Worm (Caenorhabditis elegans) whole organism, late embryonic: ENCODE measurements around the gene R52.5.
"Not testable (repeated sequence)": the region's sequence is repeated elsewhere in the genome, so short reads cannot be mapped to it uniquely, and the experiment has no call there.

Experiments used
- C08G9.2 ChIP-seq: sonication (generic microtip); optimal IDR thresholded peaks from 2 replicates; lab custom pipeline; 2016; ENCODE audit warnings: mild to moderate bottlenecking, missing genetic modification characterization, moderate library complexity, missing compliant biosample characterization
- C38D4.7 ChIP-seq: fragments of 200-800 bp; sonication (Bioruptor generic); optimal IDR thresholded peaks from 2 replicates; lab custom pipeline; 2018; ENCODE audit warnings: mild to moderate bottlenecking, missing genetic modification characterization, moderate library complexity, missing compliant biosample characterization
- F13H6.1 ChIP-seq: sonication (generic microtip); optimal IDR thresholded peaks from 2 replicates; lab custom pipeline; 2016; ENCODE audit warnings: missing genetic modification characterization, missing compliant biosample characterization
- K09A11.1 ChIP-seq: sonication (generic microtip); optimal IDR thresholded peaks from 2 replicates; lab custom pipeline; 2017; ENCODE audit warnings: antibody characterized with exemption, mild to moderate bottlenecking, missing genetic modification characterization, missing compliant biosample characterization; ENCODE audit not compliant: insufficient read depth
- ahr-1 ChIP-seq: sonication (generic microtip); optimal IDR thresholded peaks from 2 replicates; lab custom pipeline; 2016; ENCODE audit warnings: missing genetic modification characterization, missing compliant biosample characterization
- ceh-19 ChIP-seq: fragments of 200-800 bp; sonication (Bioruptor generic); optimal IDR thresholded peaks from 2 replicates; lab custom pipeline; 2018; ENCODE audit warnings: mild to moderate bottlenecking, missing genetic modification characterization, missing compliant biosample characterization
- ceh-22 ChIP-seq: sonication (generic microtip); optimal IDR thresholded peaks from 2 replicates; lab custom pipeline; 2017; ENCODE audit warnings: missing biosample characterization, missing genetic modification characterization
- ceh-24 ChIP-seq: sonication (generic microtip); optimal IDR thresholded peaks from 2 replicates; lab custom pipeline; 2016; ENCODE audit warnings: mild to moderate bottlenecking, missing genetic modification characterization, missing compliant biosample characterization
- ceh-34 ChIP-seq: sonication (generic microtip); optimal IDR thresholded peaks from 2 replicates; lab custom pipeline; 2016; ENCODE audit warnings: mild to moderate bottlenecking, missing genetic modification characterization, missing compliant biosample characterization
- ceh-48 ChIP-seq: sonication (generic microtip); optimal IDR thresholded peaks from 2 replicates; lab custom pipeline; 2016; ENCODE audit warnings: missing genetic modification characterization, inconsistent platforms, missing compliant biosample characterization
- elt-2 ChIP-seq: sonication (generic microtip); optimal IDR thresholded peaks from 2 replicates; lab custom pipeline; 2016; ENCODE audit warnings: missing genetic modification reagents, missing genetic modification characterization, missing compliant biosample characterization
- elt-4 ChIP-seq: sonication (generic microtip); optimal IDR thresholded peaks from 2 replicates; lab custom pipeline; 2016; ENCODE audit warnings: missing genetic modification characterization, missing compliant biosample characterization
- eyg-1 ChIP-seq: sonication (generic microtip); optimal IDR thresholded peaks from 2 replicates; lab custom pipeline; 2016; ENCODE audit warnings: missing genotype, missing genetic modification characterization, missing compliant biosample characterization
- fax-1 ChIP-seq: sonication (generic microtip); optimal IDR thresholded peaks from 2 replicates; lab custom pipeline; 2016; ENCODE audit warnings: missing genotype, missing genetic modification characterization, missing compliant biosample characterization
- fkh-10 ChIP-seq: fragments of 150-350 bp; optimal IDR thresholded peaks from 2 replicates; lab custom pipeline; 2014; ENCODE audit warnings: missing biosample characterization, missing genetic modification reagents, missing genetic modification characterization
- fkh-6 ChIP-seq: sonication (generic microtip); optimal IDR thresholded peaks from 2 replicates; lab custom pipeline; 2016; ENCODE audit warnings: missing genetic modification characterization, missing compliant biosample characterization
- gmeb-2 ChIP-seq: sonication (generic microtip); optimal IDR thresholded peaks from 2 replicates; lab custom pipeline; 2016; ENCODE audit warnings: missing genetic modification characterization, inconsistent platforms, missing compliant biosample characterization
- hlh-13 ChIP-seq: fragments of 200-800 bp; sonication (Bioruptor generic); optimal IDR thresholded peaks from 2 replicates; lab custom pipeline; 2018; ENCODE audit warnings: mild to moderate bottlenecking, missing genetic modification characterization, missing compliant biosample characterization
- hlh-8 ChIP-seq: sonication (generic microtip); optimal IDR thresholded peaks from 2 replicates; lab custom pipeline; 2016; ENCODE audit warnings: missing genotype, missing genetic modification characterization, missing compliant biosample characterization
- lim-6 ChIP-seq: sonication (generic microtip); optimal IDR thresholded peaks from 2 replicates; lab custom pipeline; 2016; ENCODE audit warnings: missing genetic modification characterization, missing compliant biosample characterization
- madf-2 ChIP-seq: sonication (generic microtip); optimal IDR thresholded peaks from 2 replicates; lab custom pipeline; 2017; ENCODE audit warnings: missing genetic modification characterization, missing compliant biosample characterization
- nfya-1 ChIP-seq: sonication (generic microtip); optimal IDR thresholded peaks from 2 replicates; lab custom pipeline; 2017; ENCODE audit warnings: missing genetic modification characterization, mild to moderate bottlenecking, missing compliant biosample characterization, antibody characterized with exemption, moderate library complexity
- nhr-232 ChIP-seq: sonication (generic microtip); optimal IDR thresholded peaks from 2 replicates; lab custom pipeline; 2016; ENCODE audit warnings: missing genetic modification characterization, missing compliant biosample characterization
- odd-2 ChIP-seq: sonication (generic microtip); optimal IDR thresholded peaks from 2 replicates; lab custom pipeline; 2017; ENCODE audit warnings: antibody characterized with exemption, mild to moderate bottlenecking, missing genetic modification characterization, missing compliant biosample characterization
- pax-1 ChIP-seq: fragments of 150-350 bp; optimal IDR thresholded peaks from 2 replicates; lab custom pipeline; 2014; ENCODE audit warnings: missing biosample characterization, missing genetic modification characterization
- pha-2 ChIP-seq: sonication (generic microtip); optimal IDR thresholded peaks from 2 replicates; lab custom pipeline; 2017; ENCODE audit warnings: mild to moderate bottlenecking, missing genetic modification characterization, missing compliant biosample characterization
- pha-4 ChIP-seq: fragments of 150-350 bp; optimal IDR thresholded peaks from 2 replicates; lab custom pipeline; 2018; ENCODE audit warnings: missing biosample characterization, missing genetic modification reagents, missing genetic modification characterization
- rnt-1 ChIP-seq: sonication (generic microtip); optimal IDR thresholded peaks from 2 replicates; lab custom pipeline; 2016; ENCODE audit warnings: missing genetic modification characterization, missing compliant biosample characterization
- sdc-2 ChIP-seq: sonication (generic microtip); optimal IDR thresholded peaks from 2 replicates; lab custom pipeline; 2016; ENCODE audit warnings: missing genotype, missing genetic modification characterization, missing compliant biosample characterization
- sox-2 ChIP-seq: fragments of 200-800 bp; sonication (Bioruptor generic); IDR thresholded peaks from 2 replicates; pipeline ENCODE4 v1.3.6; 2022; ENCODE audit warnings: missing genetic modification reagents, missing genetic modification characterization, missing compliant biosample characterization
- sox-4 ChIP-seq: sonication (generic microtip); optimal IDR thresholded peaks from 2 replicates; lab custom pipeline; 2017; ENCODE audit warnings: mild to moderate bottlenecking, missing genetic modification characterization, inconsistent platforms, missing compliant biosample characterization
- syd-9 ChIP-seq: sonication (generic microtip); optimal IDR thresholded peaks from 2 replicates; lab custom pipeline; 2016; ENCODE audit warnings: mild to moderate bottlenecking, missing genetic modification characterization, moderate library complexity, missing compliant biosample characterization
- tbx-2 ChIP-seq: sonication (generic microtip); optimal IDR thresholded peaks from 2 replicates; lab custom pipeline; 2016; ENCODE audit warnings: missing genetic modification characterization, missing compliant biosample characterization
- ttx-3 ChIP-seq: sonication (generic microtip); optimal IDR thresholded peaks from 2 replicates; lab custom pipeline; 2016; ENCODE audit warnings: missing genetic modification reagents, missing genetic modification characterization, missing compliant biosample characterization
- unc-55 ChIP-seq: sonication (generic microtip); optimal IDR thresholded peaks from 2 replicates; lab custom pipeline; 2017; ENCODE audit warnings: missing biosample characterization, missing genetic modification reagents, missing genetic modification characterization
- unc-86 ChIP-seq: sonication (generic microtip); optimal IDR thresholded peaks from 2 replicates; lab custom pipeline; 2016; ENCODE audit warnings: missing genetic modification characterization, missing compliant biosample characterization
- zip-5 ChIP-seq: sonication (generic microtip); optimal IDR thresholded peaks from 2 replicates; lab custom pipeline; 2016; ENCODE audit warnings: missing genetic modification characterization, missing compliant biosample characterization
- ztf-16 ChIP-seq: sonication (generic microtip); optimal IDR thresholded peaks from 2 replicates; lab custom pipeline; 2017; ENCODE audit warnings: missing genetic modification characterization, missing compliant biosample characterization

R52.5 gene

ce11 chrII:2076467-2076866 is 33.4 kb downstream of the R52.5 start:
- TF ChIP-seq ceh-48 (tag; lab: Kevin White, UChicago): no peak

DNA sequence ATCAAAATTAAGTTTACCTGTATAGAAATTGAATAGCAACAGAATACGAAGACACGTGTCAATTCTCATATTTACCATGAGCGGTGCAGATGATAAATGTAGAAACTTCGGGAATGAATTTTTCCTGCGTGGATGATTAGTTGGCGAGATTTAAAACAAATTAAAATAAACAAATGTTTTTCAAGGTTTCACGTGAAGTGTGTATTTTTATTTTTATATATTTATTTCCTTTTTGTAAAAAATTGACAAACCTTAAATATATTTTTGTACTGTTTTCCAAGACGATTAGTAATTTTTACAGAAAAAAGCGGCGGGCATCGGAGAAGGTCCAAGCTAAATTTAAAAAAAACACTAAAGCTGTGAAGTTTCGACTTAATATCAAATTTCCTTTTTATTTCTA is 34.3 kb downstream of the R52.5 start, which contains the start of gene F07E5.8:
F07E5.8 (minus strand) TSS at position 101 of the 400 bp plus-strand sequence.
- TF ChIP-seq lim-6 (tag; lab: Kevin White, UChicago) (no peak), C08G9.2 (tag; lab: Kevin White, UChicago) (no peak), fax-1 (tag; lab: Kevin White, UChicago) (no peak), syd-9 (tag; lab: Kevin White, UChicago) (no peak), K09A11.1 (tag; lab: Kevin White, UChicago) (no peak), sox-4 (tag; lab: Kevin White, UChicago) (no peak)
- TF ChIP-seq, all 69 proteins: peak for 0

DNA sequence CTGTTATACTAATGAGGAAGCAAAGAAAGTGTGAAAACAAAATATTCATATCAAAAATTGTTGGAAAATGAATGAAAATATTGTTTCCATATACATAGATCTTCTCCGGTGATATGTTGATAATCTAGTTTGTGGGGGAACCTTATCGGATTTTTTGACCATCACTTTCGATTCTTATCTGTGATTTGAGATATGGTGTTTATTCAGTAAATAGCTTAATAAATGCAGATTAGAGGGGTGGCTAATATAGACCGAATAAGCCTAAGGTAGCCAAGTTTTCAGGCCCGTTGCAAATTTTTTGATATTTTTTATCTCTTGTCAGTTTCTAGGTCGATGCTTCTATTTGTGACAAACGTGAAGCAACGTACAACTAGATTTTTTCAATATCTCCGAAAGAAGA is 38.4 kb downstream of the R52.5 start, which contains the start of gene F07E5.7:
F07E5.7 (minus strand) TSS at position 101 of the 400 bp plus-strand sequence.
- TF ChIP-seq sox-2 (GFP tag; lab: Robert Waterston, UW): no peak
- TF ChIP-seq unc-86: no peak
- no peak for TF ChIP-seq K09A11.1 (tag; lab: Kevin White, UChicago)
- TF ChIP-seq nhr-232 (tag; lab: Kevin White, UChicago): no peak

ce11 chrII:2067451-2068021 is 42.3 kb downstream of the R52.5 start, which contains the start of gene F07E5.12:
F07E5.12 (plus strand) TSS chrII:2067971.
- TF ChIP-seq ceh-22 (tag; lab: Kevin White, UChicago); sox-2 (GFP tag; lab: Robert Waterston, UW); nfya-1 (tag; lab: Kevin White, UChicago): not testable (repeated sequence)

ce11 chrII:2064497-2064896 is 45.3 kb downstream of the R52.5 start, which contains the start of gene fbxb-6:
fbxb-6 (plus strand) TSS chrII:2064797.
- no peak for TF ChIP-seq pha-2 (tag; lab: Kevin White, UChicago)
- TF ChIP-seq madf-2: no peak
- no peak for TF ChIP-seq pha-4 (tag; lab: Kevin White, UChicago)
- no peak for TF ChIP-seq nhr-232 (tag; lab: Kevin White, UChicago)
- no peak for TF ChIP-seq elt-4 (tag; lab: Kevin White, UChicago)
- no peak for TF ChIP-seq hlh-8 (tag; lab: Kevin White, UChicago)
- no peak for TF ChIP-seq rnt-1 (tag; lab: Kevin White, UChicago)
- TF ChIP-seq ceh-48 (tag; lab: Kevin White, UChicago): no peak
- no peak for TF ChIP-seq ttx-3
- no peak for TF ChIP-seq ceh-19 (GFP tag; lab: Kevin White, UChicago)
- TF ChIP-seq ahr-1 (tag; lab: Kevin White, UChicago): no peak
- no peak for TF ChIP-seq zip-5 (tag; lab: Kevin White, UChicago)
- no peak for TF ChIP-seq odd-2

DNA sequence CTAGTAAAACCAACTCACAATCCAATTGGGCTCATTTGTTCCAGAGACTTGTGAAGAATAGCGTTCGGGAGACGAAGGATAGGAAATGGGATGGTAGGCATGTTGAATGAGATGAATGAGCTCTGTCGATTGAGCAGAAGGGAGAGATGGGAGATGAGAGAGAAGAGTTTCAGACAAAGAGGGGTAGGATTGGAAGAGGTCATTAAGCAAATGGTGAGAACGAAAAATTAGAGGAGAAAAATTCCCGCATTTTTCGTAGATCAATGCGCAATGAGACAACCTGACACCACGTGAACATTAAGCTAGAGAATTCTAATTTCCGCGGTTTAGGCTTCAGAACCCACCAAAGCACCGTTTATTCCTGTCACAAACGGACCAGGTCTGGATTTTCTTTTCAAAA is 45.9 kb downstream of the R52.5 start, which contains the start of gene F07E5.13:
F07E5.13 (minus strand) TSS at position 101 of the 400 bp plus-strand sequence.
- TF ChIP-seq elt-2 (tag; lab: Kevin White, UChicago) (no peak), ttx-3 (no peak), pax-1 (tag; lab: Kevin White, UChicago) (no peak), hlh-13 (GFP tag; lab: Kevin White, UChicago) (no peak), ceh-24 (tag; lab: Kevin White, UChicago) (no peak), tbx-2 (tag; lab: Kevin White, UChicago) (no peak), F13H6.1 (no peak), K09A11.1 (tag; lab: Kevin White, UChicago) (no peak), fkh-6 (tag; lab: Kevin White, UChicago) (no peak), sdc-2 (tag; lab: Kevin White, UChicago) (no peak), gmeb-2 (no peak), unc-55 (GFP tag; lab: Kevin White, UChicago) (no peak), sox-2 (GFP tag; lab: Robert Waterston, UW) (no peak), eyg-1 (no peak), ceh-34 (tag; lab: Kevin White, UChicago) (no peak), ceh-19 (GFP tag; lab: Kevin White, UChicago) (no peak), C38D4.7 (GFP tag; lab: Kevin White, UChicago) (no peak), fkh-10 (GFP tag; lab: Kevin White, UChicago) (no peak), ceh-48 (tag; lab: Kevin White, UChicago) (no peak), ztf-16 (no peak)
